Fruit fly (Drosophila melanogaster): ENCODE results near the gene BicD.

Gene BicD

dm6 chr2L:17484174-17484573, 11.2 kb upstream of the BicD start, which contains the start of the genes GCS2beta and CG5131 (continued):
- TF ChIP-seq pzg (GFP tag; optimal IDR thresholded peaks at IDR 0.05) (peak; percentile 82), Aef1 (GFP tag; IDR thresholded peaks at IDR 0.05) (peak; percentile 94), tgo (GFP tag; IDR thresholded peaks at IDR 0.05) (peak; percentile 91), CG11247 (GFP tag; IDR thresholded peaks at IDR 0.05) (peak; percentile 96), slbo (GFP tag; IDR thresholded peaks at IDR 0.05) (peak; percentile 98), CkIIα-i1 (GFP tag; IDR thresholded peaks at IDR 0.05) (peak; percentile 51; the same call in 1 of the 2 replicates), CG9215 (GFP tag; IDR thresholded peaks at IDR 0.05) (peak; percentile 94), mld (GFP tag; IDR thresholded peaks at IDR 0.05; ENCODE audit: partially characterized antibody) (peak; percentile 55; the same call in 1 of the 3 replicates), CG11723 (GFP tag; optimal IDR thresholded peaks at IDR 0.05) (peak; percentile 79), CG7271 (tag; optimal IDR thresholded peaks at IDR 0.05) (peak; percentile 31), onecut (GFP tag; IDR thresholded peaks at IDR 0.05) (no peak), crc (GFP tag; optimal IDR thresholded peaks at IDR 0.05) (peak; percentile 92), Dip3 (GFP tag; optimal IDR thresholded peaks at IDR 0.05) (peak; percentile 96), sr (GFP tag; IDR thresholded peaks at IDR 0.05) (peak; percentile 38; the same call in 1 of the 3 replicates), klu (GFP tag; IDR thresholded peaks at IDR 0.05) (peak; percentile 93), sug (tag; optimal IDR thresholded peaks at IDR 0.05) (peak; percentile 89), CG10431 (GFP tag; optimal IDR thresholded peaks at IDR 0.05) (peak; percentile 60), CG16779 (GFP tag; IDR thresholded peaks at IDR 0.05) (peak; percentile 91), CG15696 (tag; optimal IDR thresholded peaks at IDR 0.05) (peak; percentile 82), mam (GFP tag; optimal IDR thresholded peaks at IDR 0.05) (peak; percentile 98), CG2202 (tag; optimal IDR thresholded peaks at IDR 0.05) (peak; percentile 64), stwl (tag; optimal IDR thresholded peaks at IDR 0.05) (peak; percentile 79), stc (GFP tag; IDR thresholded peaks at IDR 0.05) (peak; percentile 85), tin (GFP tag; optimal IDR thresholded peaks at IDR 0.05) (peak; percentile 95), CG42726 (GFP tag; IDR thresholded peaks at IDR 0.05; ENCODE audit: partially characterized antibody) (peak; percentile 57; the same call in 1 of the 2 replicates), CG6654 (GFP tag; optimal IDR thresholded peaks at IDR 0.05) (peak; percentile 72), CG15269 (tag; optimal IDR thresholded peaks at IDR 0.05) (peak; percentile 89), Xbp1 (GFP tag; optimal IDR thresholded peaks at IDR 0.05) (peak; percentile 97), schlank (tag; optimal IDR thresholded peaks at IDR 0.05) (peak; percentile 87), aop (GFP tag; IDR thresholded peaks at IDR 0.05) (peak; percentile 65; the same call in 1 of the 2 replicates), kni (GFP tag; optimal IDR thresholded peaks at IDR 0.05) (peak; percentile 8), CG16815 (GFP tag; optimal IDR thresholded peaks at IDR 0.05) (peak; percentile 91), Stat92E (GFP tag; optimal IDR thresholded peaks at IDR 0.05) (peak in 1 of 3 experiments; percentile 2), CG13775 (GFP tag; optimal IDR thresholded peaks at IDR 0.05) (peak; percentile 92), luna (GFP tag; optimal IDR thresholded peaks at IDR 0.05) (peak; percentile 92), CrebB (tag; optimal IDR thresholded peaks at IDR 0.05) (peak; percentile 82), so (GFP tag; IDR thresholded peaks at IDR 0.05) (peak; percentile 90), CG2712 (tag; optimal IDR thresholded peaks at IDR 0.05) (peak; percentile 90), CG8290 (GFP tag; optimal IDR thresholded peaks at IDR 0.05) (peak; percentile 72), CG8290 (tag; optimal IDR thresholded peaks at IDR 0.05) (peak; percentile 35 to 97), Mad (GFP tag; optimal IDR thresholded peaks at IDR 0.05) (peak; percentile 97), CG10462 (GFP tag; optimal IDR thresholded peaks at IDR 0.05) (peak; percentile 89), Usf (GFP tag; optimal IDR thresholded peaks at IDR 0.05) (peak; percentile 81), CG3995 (GFP tag; optimal IDR thresholded peaks at IDR 0.05) (peak; percentile 71), CG17802 (tag; optimal IDR thresholded peaks at IDR 0.05) (peak; percentile 73), CG43689 (GFP tag; IDR thresholded peaks at IDR 0.05) (peak; percentile 72), CG10654 (GFP tag; optimal IDR thresholded peaks at IDR 0.05) (peak; percentile 93), Poxn (GFP tag; IDR thresholded peaks at IDR 0.05) (peak; percentile 90), twi (tag; optimal IDR thresholded peaks at IDR 0.05) (peak; percentile 79), Bgb (GFP tag; IDR thresholded peaks at IDR 0.05; ENCODE audit: partially characterized antibody) (peak; percentile 87), GATAe (GFP tag; conservative IDR thresholded peaks at IDR 0.05) (peak; percentile 84)

Data from whole organism, embryonic.